Worm (Caenorhabditis elegans) whole organism, L4/young adult: ENCODE results near the gene mdh-1.

Experiments used
- dao-5 ChIP-seq: sonication (generic microtip); optimal IDR thresholded peaks from 2 replicates; lab custom pipeline; 2016; ENCODE audit warnings: missing genotype, missing genetic modification characterization, moderate library complexity, missing compliant biosample characterization
- him-1 ChIP-seq: sonication (generic microtip); optimal IDR thresholded peaks from 2 replicates; lab custom pipeline; 2016; ENCODE audit warnings: missing genotype, missing genetic modification reagents, missing genetic modification characterization, missing compliant biosample characterization

DNA sequence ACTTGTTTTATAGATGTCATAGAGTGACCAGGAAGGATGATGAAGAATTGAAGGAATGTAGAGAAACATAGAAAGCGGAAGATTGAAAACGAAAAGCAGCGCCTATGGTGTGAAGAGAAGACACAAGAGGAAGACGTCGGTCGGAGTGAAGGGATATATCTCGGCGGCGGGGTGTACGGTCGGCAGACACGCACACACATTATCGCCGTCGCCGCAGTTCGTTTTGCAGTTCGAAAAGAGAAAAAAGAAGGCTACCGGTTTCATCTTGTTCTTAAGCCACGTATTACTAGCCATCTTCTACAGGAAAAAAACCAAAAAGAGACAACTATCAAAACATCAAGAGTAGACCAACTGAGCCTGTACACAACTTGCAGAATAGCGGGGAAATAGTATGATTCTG lies 3.0 kb downstream of the mdh-1 start:
- TF ChIP-seq him-1 (tag; lab: Kevin White, UChicago) (no peak), dao-5 (tag; lab: Kevin White, UChicago) (no peak)
